Worm (Caenorhabditis elegans) whole organism, young adult: Measurements from ENCODE around the gene gex-5.
A peak's percentile ranks its signal among the peaks of the same experiment; 100 is the strongest.

Experiments used
- F39B2.1 ChIP-seq: fragments of 200-800 bp; sonication (Bioruptor generic); IDR thresholded peaks from 2 replicates; pipeline ENCODE4 v1.3.6; 2022; ENCODE audit warnings: missing genetic modification reagents, missing genetic modification characterization, missing compliant biosample characterization
- die-1 ChIP-seq: sonication (generic microtip); optimal IDR thresholded peaks from 2 replicates; lab custom pipeline; 2016; ENCODE audit warnings: missing genotype, mild to moderate bottlenecking, missing genetic modification characterization, missing compliant biosample characterization
- snpc-4 ChIP-seq, 5 experiments: fragments of 150-350 bp in 1 of 5; sonication (generic microtip) in 4 of 5; optimal IDR thresholded peaks; 2 replicates each; lab custom pipeline; 2014 to 2018; ENCODE audit warnings: missing genetic modification characterization in 5 of 5, missing biosample characterization in 3 of 5, antibody characterized with exemption in 2 of 5, mild to moderate bottlenecking in 2 of 5, missing compliant biosample characterization in 2 of 5, missing genotype in 2 of 5, moderate library complexity in 2 of 5, missing genetic modification reagents in 1 of 5

DNA sequence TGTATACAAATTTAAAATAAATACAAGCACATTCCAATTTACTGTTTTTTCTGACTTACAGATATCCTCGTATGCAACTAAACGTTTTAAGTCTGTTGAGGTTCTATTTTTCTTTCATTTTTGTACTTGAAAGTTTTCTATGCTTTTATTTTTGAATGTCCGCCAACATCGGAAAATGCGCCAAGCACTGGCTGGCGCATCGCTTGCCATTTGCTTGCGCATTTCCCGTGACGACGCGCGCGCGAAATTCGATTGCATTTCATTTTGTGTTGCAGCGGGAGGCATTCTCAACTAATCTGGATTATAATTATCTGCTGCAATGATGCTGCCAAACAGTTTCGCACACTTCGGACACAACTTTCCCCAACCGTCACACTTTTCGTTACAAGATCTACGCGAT, 24.8 kb downstream of the gex-5 start, which contains the start of gene fbxl-2:
- TF ChIP-seq snpc-4 (GFP tag; optimal IDR thresholded peaks at IDR 0.05; lab: Kevin White, UChicago) (peak; percentile 26), snpc-4 (tag; optimal IDR thresholded peaks at IDR 0.05; lab: Kevin White, UChicago) (peak in 3 of 4 experiments; percentile 74 to 82 (median 81)), die-1 (tag; lab: Kevin White, UChicago) (no peak), F39B2.1 (peak; percentile 81; the same call in 1 of the 2 replicates)
